Worm (Caenorhabditis elegans): ENCODE data around the gene igcm-4.
"Not testable (repeated sequence)": the region's sequence is repeated elsewhere in the genome, so short reads cannot be mapped to it uniquely, and the experiment has no call there.

- TF ChIP-seq pag-3 (tag; optimal IDR thresholded peaks at IDR 0.05; ENCODE audit: borderline replicate concordance, insufficient read depth); ceh-88 (GFP tag; IDR thresholded peaks at IDR 0.05); jun-1 (tag; optimal IDR thresholded peaks at IDR 0.05); alr-1 (tag; optimal IDR thresholded peaks at IDR 0.05; ENCODE audit: borderline replicate concordance); nhr-90 (tag; optimal IDR thresholded peaks at IDR 0.05; ENCODE audit: poor library complexity); nhr-12 (tag; optimal IDR thresholded peaks at IDR 0.05); mep-1 (tag; optimal IDR thresholded peaks at IDR 0.05): not testable (repeated sequence)
Observed at ce11 chrX:2026342-2026741, 19.8 kb downstream of the igcm-4 start, which contains the start of gene Y102A11A.2.
